Fruit fly (Drosophila melanogaster): ENCODE results near the gene Fum2.

Fum2 gene

DNA sequence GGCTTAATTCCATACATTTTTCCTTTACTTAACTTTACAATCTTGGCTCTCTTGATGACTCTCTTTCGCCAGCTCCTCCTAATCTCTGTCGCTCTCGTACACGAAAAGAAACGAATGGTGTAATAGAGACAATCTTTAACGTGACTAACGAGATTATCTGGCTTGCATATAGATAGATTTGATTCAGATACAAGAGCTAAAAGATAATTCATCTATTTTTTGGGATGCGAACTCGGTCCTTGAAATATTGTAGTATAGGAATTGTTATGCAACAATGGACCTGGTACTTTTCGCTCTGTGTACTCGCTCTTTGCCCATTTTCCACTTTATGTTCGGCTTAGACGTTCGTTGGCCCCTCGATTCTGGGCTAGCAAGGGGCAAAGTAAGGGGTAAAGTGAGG is 29.7 kb downstream of the Fum2 start (continued):
- TF ChIP-seq Aef1 (GFP tag; IDR thresholded peaks at IDR 0.05), result peak; percentile 41; the same call in 1 of the 3 replicates
- peak; percentile 26 for TF ChIP-seq CG4617 (GFP tag; optimal IDR thresholded peaks at IDR 0.05; ENCODE audit: borderline replicate concordance)
- no peak for TF ChIP-seq Hr39 (optimal IDR thresholded peaks at IDR 0.05)
- TF ChIP-seq CG14050 (GFP tag; IDR thresholded peaks at IDR 0.05), result peak; percentile 66
- peak; percentile 30; the same call in 1 of the 2 replicates for TF ChIP-seq Gsc (GFP tag; IDR thresholded peaks at IDR 0.05)
- TF ChIP-seq CG10366 (GFP tag; IDR thresholded peaks at IDR 0.05), result peak; percentile 58
- TF ChIP-seq sna (GFP tag; IDR thresholded peaks at IDR 0.05; ENCODE audit: partially characterized antibody), result no peak
- peak; percentile 44; the same call in 1 of the 3 replicates for TF ChIP-seq ase (GFP tag; IDR thresholded peaks at IDR 0.05)
- TF ChIP-seq CG16863 (GFP tag; optimal IDR thresholded peaks at IDR 0.05), result peak; percentile 82
- TF ChIP-seq ro (GFP tag; IDR thresholded peaks at IDR 0.05), result no peak
- TF ChIP-seq CG7839 (tag; optimal IDR thresholded peaks at IDR 0.05), result peak; percentile 88
- TF ChIP-seq eve (GFP tag; optimal IDR thresholded peaks at IDR 0.05), result peak in 1 of 2 experiments; percentile 90
- TF ChIP-seq ranshi (GFP tag; IDR thresholded peaks at IDR 0.05), result peak; percentile 48; the same call in 1 of the 2 replicates
- TF ChIP-seq Tbp (GFP tag; optimal IDR thresholded peaks at IDR 0.05), result no peak
- TF ChIP-seq CG12236 (GFP tag; optimal IDR thresholded peaks at IDR 0.05), result peak; percentile 41
- TF ChIP-seq CG10431 (GFP tag; optimal IDR thresholded peaks at IDR 0.05), result no peak
- peak; percentile 52 for TF ChIP-seq sug (tag; optimal IDR thresholded peaks at IDR 0.05)
- TF ChIP-seq Drgx (GFP tag; IDR thresholded peaks at IDR 0.05), result peak; percentile 92
- TF ChIP-seq fru (optimal IDR thresholded peaks at IDR 0.05), result no peak
- TF ChIP-seq Max (GFP tag; optimal IDR thresholded peaks at IDR 0.05), result peak; percentile 55
- TF ChIP-seq Taf1 (GFP tag; IDR thresholded peaks at IDR 0.05), result no peak
- TF ChIP-seq onecut (GFP tag; IDR thresholded peaks at IDR 0.05), result peak; percentile 51
- peak; percentile 83 for TF ChIP-seq CG3163 (GFP tag; optimal IDR thresholded peaks at IDR 0.05)
- peak; percentile 77; the same call in 1 of the 2 replicates for TF ChIP-seq chm (GFP tag; IDR thresholded peaks at IDR 0.05)
- TF ChIP-seq ATbp (GFP tag; optimal IDR thresholded peaks at IDR 0.05), result peak; percentile 82
- peak; percentile 74 for TF ChIP-seq sob (GFP tag; IDR thresholded peaks at IDR 0.05)
- TF ChIP-seq CG9727 (GFP tag; optimal IDR thresholded peaks at IDR 0.05), result peak; percentile 72
- peak; percentile 37 for TF ChIP-seq exex (tag; optimal IDR thresholded peaks at IDR 0.05)
- TF ChIP-seq CG4282 (GFP tag; optimal IDR thresholded peaks at IDR 0.05), result peak; percentile 18
- TF ChIP-seq sens-2 (GFP tag; IDR thresholded peaks at IDR 0.05), result no peak
- TF ChIP-seq CG3407 (GFP tag; optimal IDR thresholded peaks at IDR 0.05), result peak; percentile 55
- TF ChIP-seq CG10147 (GFP tag; optimal IDR thresholded peaks at IDR 0.05), result peak; percentile 49
- TF ChIP-seq Hsf (GFP tag; optimal IDR thresholded peaks at IDR 0.05), result peak; percentile 81
- peak; percentile 57 for TF ChIP-seq Bdp1 (GFP tag; optimal IDR thresholded peaks at IDR 0.05)
- peak; percentile 71 for TF ChIP-seq sisA (GFP tag; IDR thresholded peaks at IDR 0.05)
- peak; percentile 71 for TF ChIP-seq CG12659 (GFP tag; optimal IDR thresholded peaks at IDR 0.05)
- TF ChIP-seq odd (GFP tag; optimal IDR thresholded peaks at IDR 0.05), result peak; percentile 63
- TF ChIP-seq Camta (GFP tag; optimal IDR thresholded peaks at IDR 0.05), result peak; percentile 74
- TF ChIP-seq Sin3A (optimal IDR thresholded peaks at IDR 0.05), result no peak
- no peak for TF ChIP-seq lov (optimal IDR thresholded peaks at IDR 0.05)
- TF ChIP-seq lov (GFP tag; IDR thresholded peaks at IDR 0.05), result no peak
- TF ChIP-seq crp (GFP tag; optimal IDR thresholded peaks at IDR 0.05), result no peak
- TF ChIP-seq CG10209 (GFP tag; optimal IDR thresholded peaks at IDR 0.05), result peak; percentile 81
- TF ChIP-seq grn (GFP tag; optimal IDR thresholded peaks at IDR 0.05), result peak; percentile 35
- no peak for TF ChIP-seq CG7745 (tag; optimal IDR thresholded peaks at IDR 0.05)
- TF ChIP-seq Ets97D (GFP tag; optimal IDR thresholded peaks at IDR 0.05), result peak; percentile 20
- TF ChIP-seq CG9876 (GFP tag; optimal IDR thresholded peaks at IDR 0.05), result peak; percentile 58
- peak; percentile 80 for TF ChIP-seq Blimp-1 (GFP tag; optimal IDR thresholded peaks at IDR 0.05)
- no peak for TF ChIP-seq CG10321 (GFP tag; IDR thresholded peaks at IDR 0.05)
- peak; percentile 49 for TF ChIP-seq CG9932 (GFP tag; IDR thresholded peaks at IDR 0.05)
- TF ChIP-seq MTF-1 (GFP tag; optimal IDR thresholded peaks at IDR 0.05; ENCODE audit: borderline replicate concordance), result peak; percentile 19
- TF ChIP-seq tll (GFP tag; optimal IDR thresholded peaks at IDR 0.05), result no peak
